Worm (Caenorhabditis elegans): Measurements from ENCODE around the gene pigw-1.

DNA sequence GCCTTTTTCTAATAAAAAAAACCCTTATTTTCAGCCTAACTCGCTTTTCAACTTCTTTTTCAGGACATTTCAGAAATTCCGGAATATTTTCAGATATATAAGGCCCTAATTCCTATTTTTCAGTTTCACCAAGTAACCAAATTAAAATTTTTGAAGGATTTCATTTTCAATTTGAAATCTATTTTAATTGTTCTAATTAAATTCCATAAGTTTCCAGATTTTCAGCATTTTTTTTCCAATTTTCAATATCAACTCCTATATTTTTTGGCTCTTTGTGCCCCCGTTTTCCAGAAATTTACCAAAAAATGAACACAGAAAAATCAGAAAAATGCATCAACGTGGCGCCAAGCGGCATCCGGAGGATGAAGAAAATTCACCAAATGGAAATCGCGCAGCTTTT, 9.9 kb downstream of the pigw-1 start, which contains the start of gene Y110A2AL.1:
- TF ChIP-seq nhr-11 (tag; optimal IDR thresholded peaks at IDR 0.05) (no peak), swsn-7 (tag; optimal IDR thresholded peaks at IDR 0.05) (no peak), lir-3 (tag; optimal IDR thresholded peaks at IDR 0.05; ENCODE audit: poor library complexity) (no peak)

Measured in whole organism, L1 larva.